Fruit fly (Drosophila melanogaster) S2 (cell line): ENCODE data around the gene hep.

Experiments
- CG8478 ChIP-seq: fragments of >200 bp; optimal IDR thresholded peaks from 2 replicates; lab custom pipeline; 2018
- CTCF ChIP-seq, 2 experiments: fragments of >200 bp; optimal IDR thresholded peaks; 2 replicates each; lab custom pipeline; 2018

Gene hep

DNA sequence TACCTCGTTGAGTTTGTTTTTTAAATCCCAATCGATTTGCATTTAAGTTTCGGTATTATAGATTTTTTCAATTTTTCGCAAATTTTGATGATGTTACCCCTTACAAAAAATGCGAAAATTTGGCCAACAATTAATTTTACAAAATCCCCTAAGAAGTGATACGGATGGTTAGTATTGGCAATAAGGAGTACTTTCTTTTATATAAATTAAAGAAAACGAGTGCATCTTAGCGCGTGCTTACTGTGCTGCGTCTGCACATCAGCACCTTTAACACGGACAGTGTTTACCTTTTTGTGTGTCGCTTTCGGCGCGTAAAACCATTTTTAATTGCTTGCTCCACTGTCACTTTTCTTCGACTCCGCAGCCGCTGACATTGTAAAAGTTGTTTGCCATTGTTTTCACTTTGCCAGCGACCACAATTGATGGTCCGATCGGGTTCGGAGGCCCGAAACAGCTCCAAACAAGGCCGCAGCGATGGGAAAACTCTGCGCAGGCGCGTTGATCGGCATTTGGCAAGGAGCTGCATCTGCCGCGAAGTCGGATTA is 23.7 kb upstream of the hep start:
- TF ChIP-seq CG8478 (lab: Kevin White, UChicago) (no peak), CTCF (optimal IDR thresholded peaks at IDR 0.05; lab: Kevin White, UChicago) (no peak)

DNA sequence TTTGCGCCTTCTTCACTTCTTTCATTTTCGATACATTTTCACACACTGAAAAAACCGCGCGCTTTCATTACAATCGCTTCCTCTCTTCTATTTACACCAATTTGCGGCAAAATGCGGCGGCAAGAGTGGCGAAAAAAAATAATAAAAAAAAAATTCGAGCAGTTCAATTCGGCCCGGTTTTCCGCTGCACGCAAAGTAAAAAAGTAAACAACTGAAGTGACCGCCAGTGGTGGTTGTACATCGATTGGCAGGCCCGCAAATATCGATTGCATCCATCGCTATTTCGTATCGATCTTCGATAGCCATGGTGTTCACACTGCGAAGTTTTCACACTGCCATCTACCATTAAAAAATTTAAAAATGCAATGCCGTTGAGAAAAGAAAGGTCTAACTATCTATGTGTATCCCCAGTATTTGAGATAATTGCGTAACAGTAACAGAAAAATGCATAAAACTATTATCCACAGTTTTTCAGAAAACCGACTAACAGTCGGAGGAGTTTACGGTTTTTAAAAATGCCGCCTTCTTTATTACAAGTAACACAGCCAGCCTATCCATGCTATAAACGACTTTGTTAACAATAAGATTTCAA is 22.1 kb upstream of the hep start, which contains the start of gene Chpf:
Gene Chpf, minus strand, starts transcription at position 225 of the 592 bp plus-strand sequence.
- no peak for TF ChIP-seq CTCF (optimal IDR thresholded peaks at IDR 0.05; lab: Kevin White, UChicago)
- no peak for TF ChIP-seq CG8478 (lab: Kevin White, UChicago)

DNA sequence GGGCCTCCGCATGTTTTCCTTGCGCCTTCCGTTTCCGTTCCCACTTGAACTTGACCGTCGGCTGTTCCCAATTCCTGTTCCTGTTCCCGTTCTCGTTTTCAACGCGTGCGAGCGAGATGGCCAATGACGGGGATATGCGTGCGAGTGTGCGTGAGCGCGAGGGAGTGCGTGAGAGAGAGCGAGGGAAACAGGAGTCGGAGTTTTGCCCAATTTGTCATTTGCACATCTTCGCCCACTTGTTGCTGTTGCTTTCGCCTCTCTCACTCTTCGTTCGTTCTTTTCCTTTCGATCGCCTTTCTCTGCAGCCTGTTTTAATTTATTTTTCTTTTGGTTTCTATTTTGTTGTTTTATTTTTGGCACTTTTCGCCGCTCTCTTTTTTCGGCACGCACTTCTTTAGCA is 21.6 kb upstream of the hep start:
- TF ChIP-seq CTCF (optimal IDR thresholded peaks at IDR 0.05; lab: Kevin White, UChicago), result no peak
- no peak for TF ChIP-seq CG8478 (lab: Kevin White, UChicago)

DNA sequence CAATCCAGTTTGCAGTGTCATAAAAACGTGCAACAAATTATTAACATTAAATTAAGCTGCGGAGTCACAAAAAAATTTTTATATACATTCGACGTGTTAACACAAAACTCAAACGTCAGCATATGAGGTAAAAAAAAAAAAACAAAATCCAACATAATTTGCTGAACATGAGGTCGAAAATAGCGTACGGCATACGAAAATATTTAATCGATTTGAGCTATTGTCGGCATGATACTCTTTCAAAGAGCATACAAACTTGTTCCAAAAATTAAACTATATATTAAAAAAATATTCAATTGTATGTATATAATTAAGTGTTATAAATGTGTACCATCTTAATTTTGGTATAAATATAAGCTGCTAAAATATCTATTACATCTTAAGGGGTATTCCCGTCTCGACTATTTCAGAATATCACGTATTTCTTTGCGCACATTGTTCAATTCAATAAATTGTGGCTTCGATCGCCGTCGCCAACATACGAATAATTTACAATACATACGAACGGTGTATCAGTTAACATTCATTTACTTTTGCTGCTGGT is 19.4 kb upstream of the hep start:
- TF ChIP-seq CTCF (optimal IDR thresholded peaks at IDR 0.05; lab: Kevin White, UChicago), result no peak
- TF ChIP-seq CG8478 (lab: Kevin White, UChicago), result no peak

DNA sequence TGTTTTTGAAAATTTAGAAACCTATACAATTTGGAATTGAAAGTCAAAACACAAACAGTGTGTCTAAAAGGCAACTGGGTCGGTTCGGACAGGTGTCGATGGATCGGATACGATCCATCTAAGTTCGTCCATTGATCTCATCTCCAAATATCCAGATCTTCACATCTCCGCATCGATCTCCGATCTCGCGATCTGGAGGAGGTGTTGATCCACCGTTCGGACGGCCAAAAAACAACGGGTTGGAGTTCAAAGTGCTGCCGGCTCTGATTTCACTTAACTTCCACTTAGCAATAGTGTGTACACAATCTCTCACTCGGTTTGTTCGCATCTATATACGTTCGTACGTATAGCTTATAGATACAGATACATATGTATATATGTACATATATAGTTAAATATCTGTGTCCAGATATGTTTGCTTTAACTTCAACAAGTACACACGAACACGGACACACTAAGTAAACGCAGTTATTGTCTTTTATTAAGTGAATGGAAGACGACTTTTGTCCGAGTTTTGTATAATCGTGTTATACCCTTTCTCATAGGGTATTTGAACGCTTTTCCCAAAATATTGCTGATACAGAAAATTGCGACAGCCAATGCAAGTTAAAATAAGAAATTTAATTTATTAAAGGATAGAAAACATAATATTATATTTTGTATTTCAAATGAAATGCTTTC is 18.1 kb upstream of the hep start, which contains the start of gene Fer3HCH:
Gene Fer3HCH, minus strand, starts transcription at position 51 of the 681 bp plus-strand sequence.
- TF ChIP-seq CG8478 (lab: Kevin White, UChicago) (no peak), CTCF (optimal IDR thresholded peaks at IDR 0.05; lab: Kevin White, UChicago) (no peak)

DNA sequence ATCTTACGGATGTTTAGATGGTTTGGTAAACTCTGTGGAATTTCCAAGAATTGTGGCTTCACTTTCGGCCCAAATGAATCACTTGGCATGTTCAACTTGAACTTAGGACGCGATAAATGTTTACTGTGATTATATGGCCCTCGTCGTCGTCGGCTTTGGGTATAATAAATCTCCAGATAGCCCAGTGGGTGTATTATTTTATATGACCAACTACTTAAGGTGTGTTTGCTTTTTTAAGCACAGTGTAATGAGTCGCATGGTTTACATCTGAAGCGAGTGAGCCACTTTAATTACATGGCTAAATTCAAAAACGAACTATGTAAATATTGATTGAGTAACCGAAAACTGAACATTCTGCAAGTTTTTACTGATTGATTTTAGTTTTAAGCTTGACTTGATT is 15.0 kb upstream of the hep start:
- no peak for TF ChIP-seq CTCF (optimal IDR thresholded peaks at IDR 0.05; lab: Kevin White, UChicago)
- TF ChIP-seq CG8478 (lab: Kevin White, UChicago), result no peak

DNA sequence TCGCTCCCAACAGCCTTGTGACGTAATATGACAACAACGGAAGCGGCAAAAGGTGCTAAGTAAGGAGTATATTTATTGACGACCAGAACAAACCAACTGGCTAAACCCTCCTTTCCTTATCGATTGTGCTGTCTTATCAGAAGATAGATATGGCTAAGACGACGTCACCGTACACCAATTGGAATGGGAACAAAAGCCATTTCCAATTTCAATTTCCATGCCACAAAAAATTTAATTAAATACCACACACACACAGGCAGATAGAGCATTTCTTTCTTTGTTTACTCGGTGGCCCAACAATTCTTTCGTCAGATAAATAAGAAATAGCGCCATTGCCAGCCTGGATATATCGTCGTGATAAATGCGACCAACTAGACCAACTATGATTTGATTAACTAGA is 14.3 kb upstream of the hep start:
- no peak for TF ChIP-seq CG8478 (lab: Kevin White, UChicago)
- no peak for TF ChIP-seq CTCF (optimal IDR thresholded peaks at IDR 0.05; lab: Kevin White, UChicago)

DNA sequence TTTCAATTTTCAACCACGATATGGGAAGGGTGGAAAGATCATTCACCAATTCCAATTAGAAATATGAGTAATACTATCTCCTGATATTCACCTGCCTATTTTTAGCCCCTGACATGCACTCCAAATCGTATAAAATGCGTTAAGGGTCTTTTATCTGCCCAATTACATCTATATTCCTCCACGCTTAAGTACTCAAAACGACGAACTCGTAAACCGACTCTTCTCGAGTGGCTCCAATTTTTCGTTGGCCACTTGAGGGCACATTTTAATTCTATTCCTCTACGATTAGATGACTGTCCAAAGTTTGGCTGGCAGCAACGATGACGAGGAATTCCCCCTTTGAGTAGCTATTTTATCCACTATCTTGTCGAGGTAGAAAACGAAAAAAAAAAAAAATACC is 11.6 kb upstream of the hep start:
- TF ChIP-seq CG8478 (lab: Kevin White, UChicago) (no peak), CTCF (optimal IDR thresholded peaks at IDR 0.05; lab: Kevin White, UChicago) (no peak)

DNA sequence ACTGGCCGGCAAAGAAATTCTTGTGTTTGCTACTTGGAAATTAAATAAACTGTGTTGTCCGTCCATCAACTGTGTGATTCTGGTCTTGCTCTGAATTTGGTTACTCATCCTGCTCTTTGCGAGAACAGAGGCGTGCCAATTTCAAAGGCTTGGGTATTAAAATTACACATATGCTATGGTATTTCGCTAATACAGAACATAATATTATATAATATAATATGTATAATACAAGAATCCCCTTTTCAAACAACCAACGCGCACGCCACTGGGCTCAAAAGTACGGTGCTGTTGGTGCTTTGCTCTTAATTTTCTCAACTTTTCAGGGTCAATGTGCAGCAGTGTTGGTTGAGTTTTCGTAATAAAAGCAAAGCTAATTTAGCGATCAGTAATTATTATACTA is 9.7 kb upstream of the hep start:
- no peak for TF ChIP-seq CTCF (optimal IDR thresholded peaks at IDR 0.05; lab: Kevin White, UChicago)
- no peak for TF ChIP-seq CG8478 (lab: Kevin White, UChicago)

DNA sequence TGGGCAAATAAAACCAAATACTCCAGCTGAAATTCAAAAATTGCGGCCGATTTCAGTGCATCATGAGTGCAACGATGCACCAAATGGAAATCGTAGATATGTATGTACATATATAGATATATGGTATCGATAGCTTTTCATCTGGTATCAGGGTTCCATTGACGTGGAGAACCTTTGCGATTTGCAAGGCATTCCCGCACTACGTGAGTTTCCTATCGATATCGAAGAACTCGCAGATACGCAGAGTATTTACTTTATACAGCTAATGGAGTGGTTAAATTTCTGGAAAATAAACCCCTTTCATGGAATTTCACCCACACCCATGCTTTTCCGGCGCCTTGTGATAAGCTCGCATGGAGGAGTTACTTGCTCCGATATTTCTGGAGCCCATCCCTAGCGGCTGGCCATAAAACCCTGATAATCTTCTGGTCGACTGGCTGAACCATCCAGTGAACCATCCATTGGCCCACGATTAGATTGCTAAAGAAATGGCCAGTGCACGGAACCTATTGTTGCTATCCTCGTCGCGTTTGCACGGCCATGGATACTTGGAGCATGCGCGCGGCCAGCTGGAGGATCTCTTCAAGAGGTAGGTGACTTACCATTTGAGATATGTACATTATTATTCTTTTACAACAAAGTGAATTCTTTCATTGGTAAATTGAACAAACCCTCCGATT is 4.0 kb upstream of the hep start, which contains the start of gene CG2200:
Gene CG2200, plus strand, starts transcription at position 215 of the 680 bp plus-strand sequence.
- TF ChIP-seq CTCF (optimal IDR thresholded peaks at IDR 0.05; lab: Kevin White, UChicago), result no peak
- no peak for TF ChIP-seq CG8478 (lab: Kevin White, UChicago)

DNA sequence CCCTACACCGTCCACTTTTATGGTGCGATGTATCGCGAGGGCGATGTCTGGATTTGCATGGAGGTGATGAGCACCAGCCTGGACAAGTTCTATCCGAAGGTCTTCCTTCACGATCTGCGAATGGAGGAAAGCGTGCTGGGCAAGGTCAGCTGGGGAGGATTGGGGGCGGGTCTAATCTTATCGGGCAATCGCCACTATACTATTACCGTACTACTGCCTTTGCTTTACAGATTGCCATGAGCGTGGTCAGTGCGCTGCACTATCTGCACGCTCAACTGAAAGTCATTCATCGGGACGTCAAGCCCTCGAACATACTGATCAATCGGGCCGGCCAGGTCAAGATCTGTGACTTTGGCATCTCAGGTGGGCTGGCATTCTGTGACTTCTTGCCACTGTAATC is 1.6 kb upstream of the hep start:
- no peak for TF ChIP-seq CG8478 (lab: Kevin White, UChicago)
- no peak for TF ChIP-seq CTCF (optimal IDR thresholded peaks at IDR 0.05; lab: Kevin White, UChicago)

DNA sequence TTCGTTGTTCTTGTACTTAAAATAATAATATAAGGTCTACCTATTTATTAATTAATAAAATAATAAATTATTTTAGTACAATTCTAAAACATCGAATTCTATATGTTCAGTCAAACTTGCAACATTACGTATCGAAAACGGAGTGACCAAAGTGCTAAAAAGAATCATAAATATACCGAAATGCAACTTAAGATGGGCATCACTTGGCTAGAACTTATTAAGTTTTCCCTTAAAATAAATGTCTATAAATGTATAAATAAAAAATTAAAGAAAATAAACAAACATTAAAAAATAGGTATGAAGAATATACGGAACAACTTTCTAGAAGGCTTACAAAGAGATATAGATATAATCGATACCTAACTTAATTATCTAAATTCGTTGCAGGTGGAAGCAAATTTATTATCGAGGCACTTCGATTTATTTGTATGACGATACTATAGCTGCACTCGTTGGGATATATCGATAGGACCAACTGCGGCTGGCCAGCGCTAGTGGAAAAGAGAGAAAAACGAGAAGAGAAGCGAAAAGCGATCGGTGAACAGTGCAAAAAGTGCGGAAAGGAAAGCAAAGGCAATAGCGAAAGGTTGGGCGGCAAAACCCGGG is 525 bp upstream of the hep start, which contains the start of gene lic:
Gene lic, plus strand, starts transcription at position 490 of the 606 bp plus-strand sequence.
- no peak for TF ChIP-seq CG8478 (lab: Kevin White, UChicago)
- TF ChIP-seq CTCF (optimal IDR thresholded peaks at IDR 0.05; lab: Kevin White, UChicago), result no peak

DNA sequence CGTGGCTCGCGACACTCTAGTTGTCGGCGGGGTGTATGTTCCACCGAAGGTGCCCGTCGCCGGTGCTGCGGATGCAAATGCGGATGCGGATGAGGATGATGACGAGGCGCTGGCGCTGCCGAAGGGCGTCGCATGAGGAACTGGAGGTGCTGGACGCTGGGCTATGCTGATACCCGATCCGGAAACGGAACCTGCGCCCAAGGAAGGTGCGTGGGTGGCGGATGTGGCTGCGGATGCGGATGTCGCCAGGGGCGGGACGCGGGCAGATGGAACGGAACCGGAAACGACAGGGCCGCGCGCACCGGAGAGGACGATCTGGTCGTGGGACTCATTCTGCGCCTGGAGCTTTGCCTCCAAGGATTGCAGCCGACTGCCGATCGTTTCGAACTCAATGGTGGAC is 859 bp downstream of the hep start:
- TF ChIP-seq CG8478 (lab: Kevin White, UChicago) (no peak), CTCF (optimal IDR thresholded peaks at IDR 0.05; lab: Kevin White, UChicago) (no peak)
